Fruit fly (Drosophila melanogaster) whole organism, embryonic: ENCODE data around the gene PIG-S.

Source experiments
- CG14050 ChIP-seq: fragments of 200-800 bp; sonication (Bioruptor generic); IDR thresholded peaks from 3 replicates; pipeline ENCODE4 v1.3.6; 2022; ENCODE audit warnings: missing biosample characterization, missing genetic modification characterization
- CG17359 ChIP-seq: fragments of 200-800 bp; sonication (Bioruptor generic); optimal IDR thresholded peaks from 3 replicates; lab custom pipeline; 2018; ENCODE audit warnings: missing biosample characterization, mild to moderate bottlenecking, missing genetic modification characterization, moderate library complexity
- Trl ChIP-seq, 3 experiments: fragments of >200 bp in 2 of 3; fragments of 200-800 bp in 1 of 3; sonication (Bioruptor generic) in 1 of 3; optimal IDR thresholded peaks; 2 replicates in 1 of 3; 3 replicates in 2 of 3; lab custom pipeline; 2016 to 2017; ENCODE audit warnings: missing biosample characterization in 1 of 3, missing genetic modification characterization in 1 of 3
- az2 ChIP-seq: fragments of 200-800 bp; sonication (Bioruptor generic); optimal IDR thresholded peaks from 3 replicates; lab custom pipeline; 2016; ENCODE audit warnings: missing biosample characterization, missing genetic modification characterization
- ewg ChIP-seq: fragments of 200-800 bp; sonication (Bioruptor generic); optimal IDR thresholded peaks from 3 replicates; lab custom pipeline; 2017; ENCODE audit warnings: mild to moderate bottlenecking, missing biosample characterization, missing genetic modification reagents, missing genetic modification characterization
- klu ChIP-seq: fragments of 200-800 bp; sonication (Bioruptor generic); IDR thresholded peaks from 2 replicates; pipeline ENCODE4 v1.3.6; 2022; ENCODE audit warnings: missing biosample characterization, missing genetic modification characterization
- maf-S ChIP-seq: fragments of 200-800 bp; sonication (Bioruptor generic); optimal IDR thresholded peaks from 2 replicates; lab custom pipeline; 2016; ENCODE audit warnings: missing biosample characterization, missing genetic modification characterization
- zf30C ChIP-seq: fragments of 200-800 bp; sonication (Bioruptor generic); optimal IDR thresholded peaks from 3 replicates; lab custom pipeline; 2018; ENCODE audit warnings: missing biosample characterization, mild to moderate bottlenecking, missing genetic modification characterization

- TF ChIP-seq maf-S (no peak), zf30C (GFP tag; lab: Kevin White, UChicago) (no peak), klu (no peak), CG14050 (GFP tag; lab: Robert Waterston, UW) (no peak), ewg (GFP tag; lab: Kevin White, UChicago) (no peak), Trl (optimal IDR thresholded peaks at IDR 0.05; lab: Kevin White, UChicago) (no peak), Trl (GFP tag; optimal IDR thresholded peaks at IDR 0.05; lab: Kevin White, UChicago) (no peak), az2 (GFP tag; lab: Kevin White, UChicago) (no peak), CG17359 (tag; lab: Kevin White, UChicago) (no peak)
These were observed 7.3 kb upstream of the PIG-S start, which contains the start of gene Trf4-2 for dm6 chr3R:24924916-24925315.
